Fruit fly (Drosophila melanogaster): ENCODE measurements around the gene CG5001.

The CG5001 gene

dm6 chr2L:1169867-1170415 lies 15.6 kb upstream of the CG5001 start, which contains the start of the genes CG31922 and Plap (continued):
- TF ChIP-seq gsb-n (tag; optimal IDR thresholded peaks at IDR 0.05) (no peak), zen2 (GFP tag; IDR thresholded peaks at IDR 0.05; ENCODE audit: partially characterized antibody) (peak; percentile 73; the same call in 2 of the 3 replicates), tup (GFP tag; optimal IDR thresholded peaks at IDR 0.05) (no peak), CG10209 (GFP tag; optimal IDR thresholded peaks at IDR 0.05) (peak; percentile 51), CG8765 (GFP tag; IDR thresholded peaks at IDR 0.05) (no peak), dpn (GFP tag; optimal IDR thresholded peaks at IDR 0.05) (peak; percentile 71 to 79), CG15479 (GFP tag; optimal IDR thresholded peaks at IDR 0.05) (no peak), Atf-2 (GFP tag; optimal IDR thresholded peaks at IDR 0.05) (peak; percentile 32), CG33213 (GFP tag; optimal IDR thresholded peaks at IDR 0.05) (peak; percentile 57), HLH3B (GFP tag; IDR thresholded peaks at IDR 0.05) (no peak; the same call in 1 of the 2 replicates), row (GFP tag; IDR thresholded peaks at IDR 0.05) (peak; percentile 96), D19B (GFP tag; optimal IDR thresholded peaks at IDR 0.05) (no peak), stwl (tag; optimal IDR thresholded peaks at IDR 0.05) (peak; percentile 74), Neu2 (GFP tag; optimal IDR thresholded peaks at IDR 0.05; ENCODE audit: borderline replicate concordance) (no peak), ATbp (GFP tag; optimal IDR thresholded peaks at IDR 0.05) (no peak), CG31388 (GFP tag; optimal IDR thresholded peaks at IDR 0.05) (no peak), CG14965 (GFP tag; optimal IDR thresholded peaks at IDR 0.05; ENCODE audit: borderline replicate concordance) (no peak), Nf-YC (tag; optimal IDR thresholded peaks at IDR 0.05) (peak; percentile 72), CG13624 (GFP tag; optimal IDR thresholded peaks at IDR 0.05) (peak; percentile 81), chm (GFP tag; IDR thresholded peaks at IDR 0.05) (no peak), CG9727 (GFP tag; optimal IDR thresholded peaks at IDR 0.05) (peak; percentile 71), CG10462 (GFP tag; optimal IDR thresholded peaks at IDR 0.05) (peak; percentile 38), gcm (GFP tag; optimal IDR thresholded peaks at IDR 0.05) (peak; percentile 36), vnd (GFP tag; IDR thresholded peaks at IDR 0.05; ENCODE audit: partially characterized antibody) (peak; percentile 91), CG34376 (GFP tag; optimal IDR thresholded peaks at IDR 0.05) (peak; percentile 77), CG32767 (GFP tag; IDR thresholded peaks at IDR 0.05) (peak; percentile 36; the same call in 1 of the 2 replicates), Rx (GFP tag; IDR thresholded peaks at IDR 0.05) (no peak), vfl (GFP tag; optimal IDR thresholded peaks at IDR 0.05) (peak; percentile 79), CG9797 (GFP tag; optimal IDR thresholded peaks at IDR 0.05) (peak; percentile 14), CG11695 (GFP tag; IDR thresholded peaks at IDR 0.05) (no peak), Blimp-1 (GFP tag; optimal IDR thresholded peaks at IDR 0.05) (no peak), CG7372 (GFP tag; IDR thresholded peaks at IDR 0.05) (peak; percentile 54; the same call in 1 of the 2 replicates), CG18476 (GFP tag; optimal IDR thresholded peaks at IDR 0.05) (peak; percentile 69), CG14860 (GFP tag; IDR thresholded peaks at IDR 0.05; ENCODE audit: partially characterized antibody) (peak; percentile 92), Rfx (GFP tag; IDR thresholded peaks at IDR 0.05) (peak; percentile 82), YL-1 (GFP tag; optimal IDR thresholded peaks at IDR 0.05) (peak; percentile 74), corto (GFP tag; optimal IDR thresholded peaks at IDR 0.05) (no peak), Hsf (GFP tag; optimal IDR thresholded peaks at IDR 0.05) (peak; percentile 74), CG17568 (GFP tag; optimal IDR thresholded peaks at IDR 0.05) (no peak), pnt (GFP tag; optimal IDR thresholded peaks at IDR 0.05) (peak; percentile 33), pb (GFP tag; optimal IDR thresholded peaks at IDR 0.05) (no peak), Lpt (GFP tag; optimal IDR thresholded peaks at IDR 0.05) (no peak), fd3F (GFP tag; optimal IDR thresholded peaks at IDR 0.05) (peak; percentile 57), hb (GFP tag; IDR thresholded peaks at IDR 0.05; ENCODE audit: partially characterized antibody) (peak; percentile 88), nmo (GFP tag; optimal IDR thresholded peaks at IDR 0.05) (peak; percentile 85), jigr1 (GFP tag; IDR thresholded peaks at IDR 0.05) (no peak), Dek (tag; optimal IDR thresholded peaks at IDR 0.05) (peak; percentile 67), ftz-f1 (GFP tag; optimal IDR thresholded peaks at IDR 0.05) (peak; percentile 68), Taf1 (GFP tag; IDR thresholded peaks at IDR 0.05) (peak; percentile 39; the same call in 1 of the 2 replicates), CG6765 (GFP tag; optimal IDR thresholded peaks at IDR 0.05) (no peak)

Data from whole organism, embryonic.